Worm (Caenorhabditis elegans) whole organism, early embryonic: ENCODE results near the gene C41G11.1.

Source experiments
- ama-1 ChIP-seq: fragments of 150-350 bp; optimal IDR thresholded peaks from 2 replicates; lab custom pipeline; 2014
- ceh-36 ChIP-seq: sonication (generic microtip); optimal IDR thresholded peaks from 2 replicates; lab custom pipeline; 2016; ENCODE audit warnings: missing genetic modification characterization, inconsistent platforms, missing compliant biosample characterization
- hnd-1 ChIP-seq: sonication (generic microtip); optimal IDR thresholded peaks from 2 replicates; lab custom pipeline; 2016; ENCODE audit warnings: missing genetic modification characterization, missing compliant biosample characterization
- tbx-37 ChIP-seq: fragments of 200-800 bp; sonication (Bioruptor generic); conservative IDR thresholded peaks from 2 replicates; pipeline ENCODE4 v1.3.6; 2022; ENCODE audit warnings: missing genetic modification reagents, missing genetic modification characterization, missing compliant biosample characterization

- no peak for TF ChIP-seq hnd-1 (tag; lab: Kevin White, UChicago)
- TF ChIP-seq ama-1 (lab: Kevin White, UChicago) = no peak
- no peak for TF ChIP-seq ceh-36 (tag; lab: Kevin White, UChicago)
- TF ChIP-seq tbx-37 = no peak
Observed at ce11 chrX:5764739-5765138, 44.7 kb upstream of the C41G11.1 start.
